Worm (Caenorhabditis elegans) whole organism, L4/young adult: Measurements from ENCODE around the gene fbxa-72.

ENCODE experiments used
- W03F9.2 ChIP-seq: fragments of 150-350 bp; optimal IDR thresholded peaks from 2 replicates; lab custom pipeline; 2014; ENCODE audit warnings: missing biosample characterization, missing genetic modification characterization
- dao-5 ChIP-seq: sonication (generic microtip); optimal IDR thresholded peaks from 2 replicates; lab custom pipeline; 2016; ENCODE audit warnings: missing genotype, missing genetic modification characterization, moderate library complexity, missing compliant biosample characterization
- him-1 ChIP-seq: sonication (generic microtip); optimal IDR thresholded peaks from 2 replicates; lab custom pipeline; 2016; ENCODE audit warnings: missing genotype, missing genetic modification reagents, missing genetic modification characterization, missing compliant biosample characterization

Gene fbxa-72

ce11 chrV:676550-677084 is at the start of gene fbxa-72, which contains the start of gene srx-21:
TSS of gene fbxa-72 (minus strand) at chrV:676753.
TSS of gene srx-21 (plus strand) at chrV:677034.
- no peak for TF ChIP-seq him-1 (tag; lab: Kevin White, UChicago)
- TF ChIP-seq W03F9.2 (tag; lab: Kevin White, UChicago): peak; percentile 4
- TF ChIP-seq dao-5 (tag; lab: Kevin White, UChicago): no peak

ce11 chrV:725807-726572 is 49.4 kb upstream of the fbxa-72 start:
- TF ChIP-seq dao-5 (tag; lab: Kevin White, UChicago) (no peak), him-1 (tag; lab: Kevin White, UChicago) (no peak), W03F9.2 (tag; lab: Kevin White, UChicago) (no peak)

DNA sequence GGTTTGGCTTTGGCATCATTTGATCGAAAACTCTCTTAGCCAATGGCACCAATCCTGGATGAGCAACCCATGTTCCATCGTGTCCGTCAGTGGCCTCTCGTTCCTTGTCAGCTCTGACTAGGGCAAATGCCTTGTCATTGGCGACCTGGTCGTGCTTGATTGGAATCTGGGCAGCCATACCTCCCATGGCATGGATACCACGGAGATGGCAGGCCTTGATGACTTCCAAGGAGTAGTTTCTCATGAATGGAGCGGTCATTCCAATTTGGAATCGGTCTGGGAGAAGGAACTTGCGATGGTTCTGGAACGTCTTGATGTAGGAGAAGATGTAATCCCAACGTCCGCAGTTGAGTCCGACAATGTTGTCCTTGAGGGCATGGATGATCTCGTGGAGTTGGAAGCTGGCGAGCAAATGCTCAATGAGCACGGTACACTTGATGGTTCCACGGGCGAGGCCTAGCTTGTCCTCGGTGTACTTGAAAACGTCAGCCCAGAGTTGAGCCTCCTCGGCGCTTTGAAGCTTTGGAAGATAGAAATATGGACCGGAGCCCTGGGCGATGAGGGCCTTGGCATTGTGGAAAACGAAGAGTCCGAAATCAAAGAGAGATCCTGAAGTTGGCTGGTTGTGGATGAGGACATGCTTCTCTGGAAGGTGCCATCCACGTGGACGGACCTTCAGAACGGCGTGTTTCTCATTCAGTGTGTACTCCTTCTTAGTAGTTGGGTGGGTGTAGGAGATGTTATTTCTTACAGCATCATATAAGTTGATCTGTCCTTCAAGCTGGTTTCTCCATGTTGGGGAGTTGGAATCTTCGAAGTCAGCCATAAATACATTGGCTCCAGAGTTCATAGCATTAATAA is 48.6 kb upstream of the fbxa-72 start:
- TF ChIP-seq W03F9.2 (tag; lab: Kevin White, UChicago) (no peak), him-1 (tag; lab: Kevin White, UChicago) (no peak), dao-5 (tag; lab: Kevin White, UChicago) (no peak)

ce11 chrV:724470-724890 is 47.9 kb upstream of the fbxa-72 start:
- TF ChIP-seq him-1 (tag; lab: Kevin White, UChicago) (no peak), W03F9.2 (tag; lab: Kevin White, UChicago) (no peak), dao-5 (tag; lab: Kevin White, UChicago) (no peak)

DNA sequence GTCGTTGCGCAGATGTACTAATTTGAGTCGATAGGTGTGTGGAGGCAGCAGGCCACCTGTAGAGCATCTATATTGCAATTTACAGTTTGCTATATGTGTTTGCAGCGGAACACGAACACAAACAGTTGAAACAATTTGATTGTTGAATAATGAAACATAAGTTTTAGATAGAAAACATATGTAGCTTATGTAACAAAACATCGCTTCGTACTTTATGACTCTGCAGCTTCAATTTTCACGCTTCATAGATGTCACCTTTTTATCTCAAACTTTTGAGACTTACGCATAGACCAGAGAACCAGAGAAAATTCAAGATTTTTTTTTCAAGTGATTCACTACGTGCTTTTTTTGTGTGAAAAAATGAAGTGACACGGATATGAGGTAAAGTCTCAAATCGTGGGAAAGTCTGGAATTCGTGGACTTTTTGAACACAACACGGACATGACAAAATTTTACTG is 47.4 kb upstream of the fbxa-72 start, which contains the start of gene fbxb-72:
fbxb-72 (minus strand) TSS at position 58 of the 458 bp plus-strand sequence.
- no peak for TF ChIP-seq W03F9.2 (tag; lab: Kevin White, UChicago)

DNA sequence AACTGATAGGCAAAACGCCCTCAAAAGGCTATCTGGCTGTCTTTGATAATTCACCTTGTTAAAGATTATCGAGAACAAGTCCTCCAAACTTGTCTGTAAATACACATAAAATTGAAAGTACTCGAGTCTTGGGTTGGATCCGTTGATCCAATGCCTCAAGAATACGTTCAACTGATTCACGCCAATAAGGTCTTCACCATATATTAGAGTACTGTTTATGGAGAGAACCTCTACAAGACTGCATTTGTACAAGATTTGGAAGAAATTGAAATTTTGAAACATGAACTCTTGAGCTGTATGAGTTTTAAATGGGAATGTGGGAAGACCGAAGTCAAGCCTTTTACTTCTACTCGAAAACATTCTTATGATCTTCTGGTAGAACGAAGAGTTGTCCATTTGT is 46.3 kb upstream of the fbxa-72 start:
- no peak for TF ChIP-seq W03F9.2 (tag; lab: Kevin White, UChicago)
- no peak for TF ChIP-seq dao-5 (tag; lab: Kevin White, UChicago)
- TF ChIP-seq him-1 (tag; lab: Kevin White, UChicago): no peak

ce11 chrV:719731-720130 is 43.2 kb upstream of the fbxa-72 start, which contains the start of gene srbc-40:
TSS of gene srbc-40 (minus strand) at chrV:719831.
- TF ChIP-seq him-1 (tag; lab: Kevin White, UChicago) (no peak), W03F9.2 (tag; lab: Kevin White, UChicago) (no peak), dao-5 (tag; lab: Kevin White, UChicago) (no peak)

DNA sequence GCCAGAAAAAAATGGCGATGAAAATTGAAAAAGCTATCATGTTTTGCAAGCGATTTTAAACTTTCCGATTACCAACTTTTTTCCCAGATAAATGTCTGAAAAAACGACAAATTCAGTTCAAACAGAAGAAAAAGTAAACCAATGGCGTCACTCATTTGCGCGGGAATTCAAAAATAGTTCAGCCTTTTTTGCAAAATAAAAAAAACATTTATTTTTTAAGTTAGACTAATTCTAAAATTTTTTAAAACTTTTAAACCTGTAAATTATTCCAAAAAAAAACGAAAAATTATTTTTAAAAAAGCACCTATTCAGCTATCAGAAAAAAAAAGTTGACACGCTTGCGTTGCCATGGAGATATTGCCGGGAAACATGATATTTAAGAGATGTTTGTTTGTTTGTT is 36.3 kb upstream of the fbxa-72 start, which contains the start of gene cyp-33C11:
cyp-33C11 (minus strand) TSS at position 101 of the 400 bp plus-strand sequence.
- TF ChIP-seq dao-5 (tag; lab: Kevin White, UChicago): no peak
- TF ChIP-seq him-1 (tag; lab: Kevin White, UChicago): no peak
- no peak for TF ChIP-seq W03F9.2 (tag; lab: Kevin White, UChicago)

- TF ChIP-seq him-1 (tag; lab: Kevin White, UChicago) (no peak), W03F9.2 (tag; lab: Kevin White, UChicago) (no peak), dao-5 (tag; lab: Kevin White, UChicago) (no peak)
Measured at ce11 chrV:708808-709207, 32.3 kb upstream of the fbxa-72 start, which contains the start of gene srbc-39. TSS of gene srbc-39 (plus strand) at chrV:709108.

ce11 chrV:706918-707317 is 30.4 kb upstream of the fbxa-72 start, which contains the start of gene srbc-38:
TSS of gene srbc-38 (plus strand) at chrV:707218.
- TF ChIP-seq W03F9.2 (tag; lab: Kevin White, UChicago) (no peak), dao-5 (tag; lab: Kevin White, UChicago) (no peak)

ce11 chrV:702260-702659 is 25.7 kb upstream of the fbxa-72 start, which contains the start of gene srbc-37:
TSS of gene srbc-37 (plus strand) at chrV:702560.
- no peak for TF ChIP-seq dao-5 (tag; lab: Kevin White, UChicago)
- no peak for TF ChIP-seq W03F9.2 (tag; lab: Kevin White, UChicago)
- TF ChIP-seq him-1 (tag; lab: Kevin White, UChicago): no peak

DNA sequence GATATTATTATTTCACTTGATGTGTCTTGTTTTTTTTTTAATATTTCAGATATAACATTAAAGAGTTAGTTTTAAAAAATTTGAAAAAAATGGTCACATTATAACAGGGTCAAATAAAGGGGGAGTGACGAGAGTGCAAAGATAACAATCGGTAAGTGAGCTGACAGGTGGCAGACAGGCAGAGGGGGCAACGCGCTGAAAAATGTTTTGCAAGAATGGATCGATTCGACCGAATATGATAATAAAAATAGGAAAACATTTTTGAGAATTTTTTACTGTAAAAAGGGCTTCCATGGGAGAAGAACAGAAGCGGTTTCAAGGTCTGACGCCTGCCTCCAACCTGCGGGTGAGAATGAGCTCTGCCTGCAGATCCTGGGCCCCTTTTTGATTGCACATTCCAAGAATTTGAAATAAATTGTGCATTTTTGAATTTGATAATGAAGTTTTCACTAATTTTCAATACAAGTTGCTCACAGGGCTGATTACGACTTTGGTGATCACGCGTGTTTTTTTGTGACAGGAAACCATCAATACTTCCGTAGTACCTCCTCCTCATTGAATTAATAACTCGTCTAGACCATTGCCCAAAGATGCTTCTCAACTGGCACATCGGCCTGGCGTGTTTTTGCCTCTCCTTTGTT is 23.1 kb upstream of the fbxa-72 start, which contains the start of the genes ugt-29 and srx-5:
ugt-29 (minus strand) TSS at position 101 of the 641 bp plus-strand sequence.
srx-5 (plus strand) TSS at position 591 of the 641 bp plus-strand sequence.
- TF ChIP-seq W03F9.2 (tag; lab: Kevin White, UChicago): no peak
- no peak for TF ChIP-seq dao-5 (tag; lab: Kevin White, UChicago)
- TF ChIP-seq him-1 (tag; lab: Kevin White, UChicago): no peak
